Worm (Caenorhabditis elegans): ENCODE measurements around the gene tric-1B.1.

DNA sequence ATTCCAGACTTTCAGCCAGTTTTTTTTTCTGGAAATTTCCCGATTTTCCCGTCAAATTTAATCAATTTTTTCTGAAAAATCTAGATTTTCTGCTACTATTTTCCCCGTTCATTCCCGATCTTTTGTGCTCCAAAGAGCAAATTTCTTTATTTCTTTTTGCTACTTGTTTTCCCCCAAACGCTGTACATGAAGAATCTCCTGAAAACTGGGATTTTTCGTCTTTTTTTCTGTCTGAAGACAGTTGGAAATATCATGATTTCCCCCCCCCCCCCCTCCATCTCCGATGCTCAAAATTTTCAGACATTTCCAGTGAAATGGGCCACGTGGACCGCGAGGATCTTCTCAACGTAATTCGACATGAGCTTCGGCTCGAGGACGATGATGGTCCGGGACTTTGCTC, 38.0 kb downstream of the tric-1B.1 start, which contains the start of gene sinh-1:
- no peak for TF ChIP-seq lin-15B (tag; optimal IDR thresholded peaks at IDR 0.05)
- TF ChIP-seq elt-2 (tag; optimal IDR thresholded peaks at IDR 0.05) = no peak
- no peak for TF ChIP-seq sea-2 (GFP tag; optimal IDR thresholded peaks at IDR 0.05)
- TF ChIP-seq nhr-23 (tag; optimal IDR thresholded peaks at IDR 0.05) = no peak
- TF ChIP-seq nhr-67 (tag; optimal IDR thresholded peaks at IDR 0.05) = no peak
- no peak for TF ChIP-seq pha-4 (tag; optimal IDR thresholded peaks at IDR 0.05)
- no peak for TF ChIP-seq unc-39 (tag; optimal IDR thresholded peaks at IDR 0.05)
- no peak for TF ChIP-seq egl-27 (tag; optimal IDR thresholded peaks at IDR 0.05)
- TF ChIP-seq ztf-11 (tag; optimal IDR thresholded peaks at IDR 0.05) = no peak
- no peak for TF ChIP-seq mdl-1 (tag; optimal IDR thresholded peaks at IDR 0.05)

Data from whole organism, L3 larva.